Worm (Caenorhabditis elegans) whole organism, L4 larva: ENCODE results near the gene mab-3.

Experiments used
- T26A8.4 ChIP-seq: fragments of 200-800 bp; sonication (Bioruptor generic); IDR thresholded peaks from 2 replicates; pipeline ENCODE4 v1.3.6; 2022; ENCODE audit warnings: missing genetic modification characterization, missing compliant biosample characterization
- zag-1 ChIP-seq: fragments of 150-350 bp; optimal IDR thresholded peaks from 2 replicates; lab custom pipeline; 2014; ENCODE audit warnings: missing biosample characterization, missing genetic modification characterization

DNA sequence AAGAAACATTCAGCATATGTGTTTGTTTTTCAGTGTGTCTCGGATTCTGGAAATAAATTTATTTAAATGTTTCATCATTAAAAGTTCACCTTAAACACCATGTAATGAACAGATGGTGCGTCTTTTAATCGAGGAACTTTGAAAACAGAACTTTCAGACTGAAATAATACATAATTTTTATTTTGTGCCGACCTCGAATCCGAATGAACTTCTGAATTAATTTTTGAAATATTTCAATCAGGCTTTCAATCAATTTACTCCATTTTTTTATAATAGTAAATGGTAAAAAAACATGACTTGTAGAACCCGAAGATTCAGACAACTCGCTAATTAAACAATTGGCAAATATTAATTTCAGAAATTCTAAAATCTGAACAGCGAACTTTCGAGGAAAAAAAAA, 50.4 kb downstream of the mab-3 start, which contains the start of gene T10B9.14:
- TF ChIP-seq zag-1 (tag; lab: Kevin White, UChicago) (no peak), T26A8.4 (GFP tag; lab: Robert Waterston, UW) (no peak)
